Worm (Caenorhabditis elegans) whole organism, midembryonic: ENCODE data around the gene K07F5.14.
"Not testable (repeated sequence)": the region's sequence is repeated elsewhere in the genome, so short reads cannot be mapped to it uniquely, and the experiment has no call there.

Source experiments
- T22C8.4 ChIP-seq: fragments of 200-800 bp; sonication (Bioruptor generic); IDR thresholded peaks from 2 replicates; pipeline ENCODE4 v1.3.6; 2022; ENCODE audit warnings: missing genetic modification characterization, missing compliant biosample characterization
- cog-1 ChIP-seq: sonication (generic microtip); optimal IDR thresholded peaks from 2 replicates; lab custom pipeline; 2016; ENCODE audit warnings: missing genetic modification characterization, missing compliant biosample characterization
- flt-1 ChIP-seq: fragments of 200-800 bp; sonication (Bioruptor generic); IDR thresholded peaks from 2 replicates; pipeline ENCODE4 v1.3.6; 2022; ENCODE audit warnings: missing genetic modification characterization, missing compliant biosample characterization
- klf-2 ChIP-seq: fragments of 200-800 bp; sonication (Bioruptor generic); conservative IDR thresholded peaks from 2 replicates; pipeline ENCODE4 v1.3.6; 2022; ENCODE audit warnings: missing genetic modification reagents, missing genetic modification characterization, missing compliant biosample characterization

DNA sequence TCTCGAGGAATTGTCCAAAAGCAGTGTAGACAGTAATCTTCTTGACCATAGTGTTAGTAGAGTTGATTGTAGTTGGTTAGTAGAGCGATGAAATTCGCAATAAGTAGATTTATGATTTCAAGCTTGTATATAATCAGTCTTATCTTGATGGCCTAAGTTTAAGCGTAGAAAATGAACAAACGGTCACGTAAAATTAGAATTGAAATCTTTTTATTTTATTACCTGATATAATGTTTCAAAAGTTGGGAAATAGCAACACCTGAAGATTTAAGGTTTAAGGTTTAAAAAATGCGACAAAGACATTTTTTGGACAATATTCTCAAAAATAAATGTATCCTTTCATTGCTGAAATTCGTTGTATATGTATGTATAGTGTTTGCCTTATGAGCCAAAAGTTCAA lies 31.6 kb downstream of the K07F5.14 start, which contains the start of gene sss-1:
- TF ChIP-seq klf-2 (GFP tag; lab: Robert Waterston, UW); cog-1 (tag; lab: Kevin White, UChicago); flt-1 (GFP tag; lab: Robert Waterston, UW); T22C8.4: not testable (repeated sequence)
